Fruit fly (Drosophila melanogaster): ENCODE results near the gene CG42570.
A peak's percentile ranks its signal among the peaks of the same experiment; 100 is the strongest.

CG42570 gene

dm6 chr3L:15690711-15691591, 26.7 kb upstream of the CG42570 start (continued):
- no peak for TF ChIP-seq CG11456 (GFP tag; IDR thresholded peaks at IDR 0.05)
- TF ChIP-seq CG7556 (GFP tag; optimal IDR thresholded peaks at IDR 0.05), result peak; percentile 65
- peak; percentile 24 for TF ChIP-seq CG10654 (GFP tag; optimal IDR thresholded peaks at IDR 0.05)
- peak; percentile 52 for TF ChIP-seq CG15479 (GFP tag; optimal IDR thresholded peaks at IDR 0.05)
- TF ChIP-seq CG17612 (GFP tag; IDR thresholded peaks at IDR 0.05), result no peak
- TF ChIP-seq CG8944 (GFP tag; optimal IDR thresholded peaks at IDR 0.05), result no peak
- TF ChIP-seq CG30020 (tag; optimal IDR thresholded peaks at IDR 0.05), result peak; percentile 67
- TF ChIP-seq HLH3B (GFP tag; IDR thresholded peaks at IDR 0.05), result 0 out of 2 replicates have a peak, but pooled peaks have one; percentile 17
- TF ChIP-seq ATbp (GFP tag; optimal IDR thresholded peaks at IDR 0.05), result peak; percentile 56
- peak; percentile 39 for TF ChIP-seq CG33557 (GFP tag; optimal IDR thresholded peaks at IDR 0.05)
- TF ChIP-seq bab2 (GFP tag; optimal IDR thresholded peaks at IDR 0.05), result no peak
- peak; percentile 65 for TF ChIP-seq trem (tag; optimal IDR thresholded peaks at IDR 0.05)
- TF ChIP-seq CG3281 (GFP tag; optimal IDR thresholded peaks at IDR 0.05), result peak; percentile 19
- no peak for TF ChIP-seq Taf1 (GFP tag; IDR thresholded peaks at IDR 0.05)
- peak; percentile 53 for TF ChIP-seq zf30C (GFP tag; optimal IDR thresholded peaks at IDR 0.05)
- TF ChIP-seq NC2β (GFP tag; optimal IDR thresholded peaks at IDR 0.05), result no peak
- TF ChIP-seq CG13296 (GFP tag; optimal IDR thresholded peaks at IDR 0.05), result peak; percentile 30
- peak; percentile 40 for TF ChIP-seq CG4424 (GFP tag; optimal IDR thresholded peaks at IDR 0.05)
- peak; percentile 77 for TF ChIP-seq CG14710 (tag; optimal IDR thresholded peaks at IDR 0.05)
- no peak for TF ChIP-seq CG14860 (GFP tag; IDR thresholded peaks at IDR 0.05; ENCODE audit: partially characterized antibody)
- no peak for TF ChIP-seq Bteb2 (GFP tag; optimal IDR thresholded peaks at IDR 0.05)
- no peak for TF ChIP-seq CG16813 (GFP tag; IDR thresholded peaks at IDR 0.05; ENCODE audit: partially characterized antibody)
- no peak for TF ChIP-seq CG4854 (GFP tag; optimal IDR thresholded peaks at IDR 0.05)
- no peak for TF ChIP-seq pan (optimal IDR thresholded peaks at IDR 0.05)
- no peak for TF ChIP-seq pan (GFP tag; optimal IDR thresholded peaks at IDR 0.05 in 1 of 2, IDR thresholded peaks at IDR 0.05 in 1 of 2)
- TF ChIP-seq MBD-R2 (GFP tag; IDR thresholded peaks at IDR 0.05), result no peak
- TF ChIP-seq Nf-YC (tag; optimal IDR thresholded peaks at IDR 0.05), result no peak
- TF ChIP-seq crol (GFP tag; IDR thresholded peaks at IDR 0.05), result no peak
- peak; percentile 58 for TF ChIP-seq CG18599 (GFP tag; optimal IDR thresholded peaks at IDR 0.05)
- TF ChIP-seq Ptx1 (GFP tag; IDR thresholded peaks at IDR 0.05), result peak; percentile 8; the same call in 1 of the 2 replicates
- peak; percentile 11 for TF ChIP-seq ind (GFP tag; optimal IDR thresholded peaks at IDR 0.05)
- no peak for TF ChIP-seq mam (GFP tag; optimal IDR thresholded peaks at IDR 0.05)
- TF ChIP-seq nmo (GFP tag; optimal IDR thresholded peaks at IDR 0.05), result peak; percentile 49
- TF ChIP-seq B-H1 (GFP tag; IDR thresholded peaks at IDR 0.05), result no peak
- TF ChIP-seq CG18764 (GFP tag; optimal IDR thresholded peaks at IDR 0.05), result peak; percentile 37
- no peak for TF ChIP-seq CG7745 (tag; optimal IDR thresholded peaks at IDR 0.05)
- TF ChIP-seq CG8388 (GFP tag; optimal IDR thresholded peaks at IDR 0.05), result peak; percentile 59
- TF ChIP-seq Elba2 (GFP tag; optimal IDR thresholded peaks at IDR 0.05), result no peak
- TF ChIP-seq sima (GFP tag; optimal IDR thresholded peaks at IDR 0.05), result no peak
- TF ChIP-seq chinmo (GFP tag; IDR thresholded peaks at IDR 0.05; ENCODE audit: partially characterized antibody), result no peak
- TF ChIP-seq CG9215 (GFP tag; IDR thresholded peaks at IDR 0.05), result no peak
- TF ChIP-seq CG2875 (GFP tag; optimal IDR thresholded peaks at IDR 0.05), result peak; percentile 32
- peak; percentile 65 for TF ChIP-seq cwo (GFP tag; optimal IDR thresholded peaks at IDR 0.05)
- peak; percentile 88 for TF ChIP-seq sens (GFP tag)
- no peak for TF ChIP-seq CG8359 (GFP tag; optimal IDR thresholded peaks at IDR 0.05; ENCODE audit: borderline replicate concordance)
- no peak for TF ChIP-seq HmgZ (tag; optimal IDR thresholded peaks at IDR 0.05)
- TF ChIP-seq CG1792 (GFP tag; optimal IDR thresholded peaks at IDR 0.05), result peak; percentile 56
- TF ChIP-seq CG6689 (GFP tag; IDR thresholded peaks at IDR 0.05), result 0 out of 2 replicates have a peak, but pooled peaks have one; percentile 10
- TF ChIP-seq fd102C (GFP tag; optimal IDR thresholded peaks at IDR 0.05), result no peak
